In genomic region chrV:13489830-13490229, ce11 we compare ENCODE assay signal across 1 worm cellular context.
A peak's percentile ranks its signal among the peaks of the same experiment; 100 is the strongest.
TF ChIP-seq lines count a peak whose summit lies in the region.

TSS of gene T10G3.3 (minus strand) at chrV:13490199.

TF ChIP-seq in whole organism, L2 larva, 48 proteins besides CTCF, POLR2A, EP300 and RAD21 (continued from another document):
- TF ChIP-seq ZK546.5 (tag; optimal IDR thresholded peaks at IDR 0.05; lab: Kevin White, UChicago) (no peak), nhr-129 (tag; optimal IDR thresholded peaks at IDR 0.05; lab: Kevin White, UChicago) (no peak), sma-9 (GFP tag; optimal IDR thresholded peaks at IDR 0.05; lab: Kevin White, UChicago) (peak; percentile 55), sma-9 (tag; optimal IDR thresholded peaks at IDR 0.05; lab: Kevin White, UChicago) (no peak), zag-1 (tag; optimal IDR thresholded peaks at IDR 0.05; lab: Kevin White, UChicago) (no peak), gmeb-1 (tag; optimal IDR thresholded peaks at IDR 0.05; lab: Kevin White, UChicago) (no peak), fos-1 (tag; optimal IDR thresholded peaks at IDR 0.05; lab: Kevin White, UChicago) (peak; percentile 51), R02D3.7 (tag; optimal IDR thresholded peaks at IDR 0.05; lab: Kevin White, UChicago) (no peak), lin-13 (GFP tag; optimal IDR thresholded peaks at IDR 0.05; lab: Kevin White, UChicago) (no peak), Y55F3AM.14 (GFP tag; optimal IDR thresholded peaks at IDR 0.05; lab: Kevin White, UChicago) (no peak), ztf-1 (GFP tag; conservative IDR thresholded peaks at IDR 0.05; lab: Robert Waterston, UW) (no peak), elt-1 (tag; optimal IDR thresholded peaks at IDR 0.05; lab: Kevin White, UChicago) (peak; percentile 43), C34F6.9 (tag; optimal IDR thresholded peaks at IDR 0.05; lab: Kevin White, UChicago) (no peak), ztf-4 (tag; optimal IDR thresholded peaks at IDR 0.05; lab: Kevin White, UChicago) (no peak), mab-5 (tag; optimal IDR thresholded peaks at IDR 0.05; lab: Kevin White, UChicago) (no peak), nhr-6 (tag; optimal IDR thresholded peaks at IDR 0.05; lab: Kevin White, UChicago) (no peak), mdl-1 (tag; optimal IDR thresholded peaks at IDR 0.05; lab: Kevin White, UChicago) (no peak), unc-39 (tag; optimal IDR thresholded peaks at IDR 0.05; lab: Kevin White, UChicago) (no peak), ceh-16 (tag; optimal IDR thresholded peaks at IDR 0.05; lab: Kevin White, UChicago) (peak; percentile 57), unc-62 (GFP tag; optimal IDR thresholded peaks at IDR 0.05; lab: Kevin White, UChicago) (no peak), snpc-4 (tag; optimal IDR thresholded peaks at IDR 0.05; lab: Kevin White, UChicago) (no peak), nhr-25 (tag; optimal IDR thresholded peaks at IDR 0.05; lab: Kevin White, UChicago) (peak; percentile 61), aly-2 (tag; optimal IDR thresholded peaks at IDR 0.05; lab: Kevin White, UChicago) (no peak), dmd-4 (tag; optimal IDR thresholded peaks at IDR 0.05; lab: Kevin White, UChicago) (no peak), nhr-237 (tag; optimal IDR thresholded peaks at IDR 0.05; lab: Kevin White, UChicago) (no peak), nhr-10 (tag; optimal IDR thresholded peaks at IDR 0.05; lab: Kevin White, UChicago) (no peak), sma-3 (GFP tag; optimal IDR thresholded peaks at IDR 0.05; lab: Kevin White, UChicago) (no peak), nhr-11 (tag; optimal IDR thresholded peaks at IDR 0.05; lab: Kevin White, UChicago) (no peak)
